Fruit fly (Drosophila melanogaster) whole organism, embryonic: ENCODE results near the gene HisCl1.

Experiments used
- ATbp ChIP-seq: fragments of 200-800 bp; sonication (Bioruptor generic); optimal IDR thresholded peaks from 2 replicates; lab custom pipeline; 2017; ENCODE audit warnings: missing biosample characterization, mild to moderate bottlenecking, missing genetic modification characterization, missing genetic modification reagents
- Atf-2 ChIP-seq: fragments of 200-800 bp; sonication (Bioruptor generic); optimal IDR thresholded peaks from 2 replicates; lab custom pipeline; 2016; ENCODE audit warnings: missing biosample characterization, missing genetic modification characterization
- BEAF-32 ChIP-seq: fragments of 200-800 bp; sonication (Bioruptor generic); optimal IDR thresholded peaks from 3 replicates; lab custom pipeline; 2017; ENCODE audit warnings: missing biosample characterization, missing genetic modification characterization, mild to moderate bottlenecking, moderate library complexity, missing genetic modification reagents
- BtbVII ChIP-seq: fragments of 200-800 bp; sonication (Bioruptor generic); optimal IDR thresholded peaks from 3 replicates; lab custom pipeline; 2017; ENCODE audit warnings: missing biosample characterization, mild to moderate bottlenecking, missing genetic modification characterization
- CG10274 ChIP-seq: fragments of 200-800 bp; sonication (Bioruptor generic); optimal IDR thresholded peaks from 3 replicates; lab custom pipeline; 2017; ENCODE audit warnings: missing biosample characterization, mild to moderate bottlenecking, missing genetic modification characterization
- CG10431 ChIP-seq: fragments of 200-800 bp; sonication (Bioruptor generic); optimal IDR thresholded peaks from 3 replicates; lab custom pipeline; 2018; ENCODE audit warnings: missing biosample characterization, mild to moderate bottlenecking, missing genetic modification characterization
- CG10462 ChIP-seq: fragments of 200-800 bp; sonication (Bioruptor generic); optimal IDR thresholded peaks from 2 replicates; lab custom pipeline; 2016; ENCODE audit warnings: missing biosample characterization, missing genetic modification characterization
- CG10654 ChIP-seq: fragments of 200-800 bp; sonication (Bioruptor generic); optimal IDR thresholded peaks from 2 replicates; lab custom pipeline; 2016; ENCODE audit warnings: missing biosample characterization, missing genetic modification characterization
- CG10979 ChIP-seq: fragments of 200-800 bp; sonication (Bioruptor generic); optimal IDR thresholded peaks from 2 replicates; lab custom pipeline; 2018; ENCODE audit warnings: missing biosample characterization, mild to moderate bottlenecking, missing genetic modification characterization, moderate library complexity
- CG1233 ChIP-seq: fragments of 200-800 bp; sonication (Bioruptor generic); optimal IDR thresholded peaks from 4 replicates; lab custom pipeline; 2018; ENCODE audit warnings: missing biosample characterization, mild to moderate bottlenecking, missing genetic modification characterization
- CG13775 ChIP-seq: fragments of 200-800 bp; sonication (Bioruptor generic); optimal IDR thresholded peaks from 3 replicates; lab custom pipeline; 2017; ENCODE audit warnings: missing biosample characterization, mild to moderate bottlenecking, missing genetic modification characterization
- CG13894 ChIP-seq: fragments of 200-800 bp; sonication (Bioruptor generic); optimal IDR thresholded peaks from 3 replicates; lab custom pipeline; 2018; ENCODE audit warnings: missing biosample characterization, mild to moderate bottlenecking, missing genetic modification characterization, moderate library complexity
- CG17802 ChIP-seq: fragments of 200-800 bp; sonication (Bioruptor generic); optimal IDR thresholded peaks from 2 replicates; lab custom pipeline; 2018; ENCODE audit warnings: missing biosample characterization, mild to moderate bottlenecking, missing genetic modification characterization, moderate library complexity
- CG3407 ChIP-seq: fragments of 200-800 bp; sonication (Bioruptor generic); optimal IDR thresholded peaks from 2 replicates; lab custom pipeline; 2018; ENCODE audit warnings: missing biosample characterization, mild to moderate bottlenecking, missing genetic modification characterization
- CG6813 ChIP-seq: fragments of 200-800 bp; sonication (Bioruptor generic); optimal IDR thresholded peaks from 2 replicates; lab custom pipeline; 2017; ENCODE audit warnings: missing biosample characterization, missing genetic modification characterization, mild to moderate bottlenecking, moderate library complexity, missing genetic modification reagents
- CG7745 ChIP-seq: fragments of 200-800 bp; sonication (Bioruptor generic); optimal IDR thresholded peaks from 2 replicates; lab custom pipeline; 2018; ENCODE audit warnings: missing biosample characterization, mild to moderate bottlenecking, missing genetic modification characterization, moderate library complexity
- CG8924 ChIP-seq: fragments of 200-800 bp; optimal IDR thresholded peaks from 3 replicates; lab custom pipeline; 2019; ENCODE audit warnings: missing biosample characterization, mild to moderate bottlenecking, missing genetic modification characterization, moderate library complexity
- Dek ChIP-seq: fragments of 200-800 bp; sonication (Bioruptor generic); optimal IDR thresholded peaks from 3 replicates; lab custom pipeline; 2019; ENCODE audit warnings: missing biosample characterization, mild to moderate bottlenecking, missing genetic modification characterization, moderate library complexity
- Dip3 ChIP-seq: fragments of 200-800 bp; sonication (Bioruptor generic); optimal IDR thresholded peaks from 3 replicates; lab custom pipeline; 2016; ENCODE audit warnings: missing biosample characterization, missing genetic modification characterization
- Dp ChIP-seq: fragments of 200-800 bp; sonication (Bioruptor generic); optimal IDR thresholded peaks from 2 replicates; lab custom pipeline; 2018; ENCODE audit warnings: missing biosample characterization, mild to moderate bottlenecking, missing genetic modification characterization, moderate library complexity
- Ets65A ChIP-seq: fragments of 200-800 bp; sonication (Bioruptor generic); peaks from one replicate; lab custom pipeline; 2016; ENCODE audit warnings: missing biosample characterization, missing genetic modification characterization
- HHEX ChIP-seq: fragments of 200-800 bp; sonication (Bioruptor generic); optimal IDR thresholded peaks from 3 replicates; lab custom pipeline; 2017; ENCODE audit warnings: missing biosample characterization, mild to moderate bottlenecking, missing genetic modification characterization, missing genetic modification reagents
- Hmr ChIP-seq: fragments of 200-800 bp; sonication (Bioruptor generic); optimal IDR thresholded peaks from 3 replicates; lab custom pipeline; 2017; ENCODE audit warnings: mild to moderate bottlenecking, missing biosample characterization, missing genetic modification reagents, missing genetic modification characterization
- Hr39 ChIP-seq: fragments of >200 bp; optimal IDR thresholded peaks from 2 replicates; lab custom pipeline; 2017
- Hsf ChIP-seq: fragments of 200-800 bp; sonication (Bioruptor generic); optimal IDR thresholded peaks from 3 replicates; lab custom pipeline; 2016; ENCODE audit warnings: missing biosample characterization, missing genetic modification characterization
- NC2α ChIP-seq: fragments of 200-800 bp; sonication (Bioruptor generic); optimal IDR thresholded peaks from 2 replicates; lab custom pipeline; 2016; ENCODE audit warnings: missing biosample characterization, missing genetic modification characterization
- Nf-YB ChIP-seq: fragments of 200-800 bp; sonication (Bioruptor generic); optimal IDR thresholded peaks from 3 replicates; lab custom pipeline; 2019; ENCODE audit warnings: missing biosample characterization, mild to moderate bottlenecking, missing genetic modification characterization, moderate library complexity
- NfI ChIP-seq: fragments of 200-800 bp; sonication (Bioruptor generic); optimal IDR thresholded peaks from 3 replicates; lab custom pipeline; 2018; ENCODE audit warnings: missing biosample characterization, mild to moderate bottlenecking, missing genetic modification characterization, moderate library complexity
- Pdp1 ChIP-seq, 2 experiments: fragments of 200-800 bp; sonication (Bioruptor generic); optimal IDR thresholded peaks; 3 replicates each; lab custom pipeline; 2016; ENCODE audit warnings: missing biosample characterization in 2 of 2, missing genetic modification characterization in 2 of 2, mild to moderate bottlenecking in 1 of 2, moderate library complexity in 1 of 2
- Rx ChIP-seq: fragments of 200-800 bp; sonication (Bioruptor generic); IDR thresholded peaks from 2 replicates; pipeline ENCODE4 v1.3.6; 2022; ENCODE audit warnings: missing biosample characterization, missing genetic modification characterization
- YL-1 ChIP-seq: fragments of 200-800 bp; sonication (Bioruptor generic); optimal IDR thresholded peaks from 3 replicates; lab custom pipeline; 2017; ENCODE audit warnings: missing biosample characterization, mild to moderate bottlenecking, missing genetic modification characterization
- caup ChIP-seq: fragments of 200-800 bp; sonication (Bioruptor generic); optimal IDR thresholded peaks from 3 replicates; lab custom pipeline; 2017; ENCODE audit warnings: missing biosample characterization, mild to moderate bottlenecking, missing genetic modification characterization, moderate library complexity; ENCODE audit not compliant: severe bottlenecking
- crc ChIP-seq: fragments of 200-800 bp; sonication (Bioruptor generic); optimal IDR thresholded peaks from 2 replicates; lab custom pipeline; 2016; ENCODE audit warnings: missing biosample characterization, missing genetic modification characterization
- emc ChIP-seq: fragments of 200-800 bp; sonication (Bioruptor generic); optimal IDR thresholded peaks from 2 replicates; lab custom pipeline; 2016; ENCODE audit warnings: missing biosample characterization, missing genetic modification characterization
- ems ChIP-seq: fragments of 200-800 bp; sonication (Bioruptor generic); optimal IDR thresholded peaks from 3 replicates; lab custom pipeline; 2016; ENCODE audit warnings: missing biosample characterization, missing genetic modification characterization
- fu2 ChIP-seq: fragments of 200-800 bp; sonication (Bioruptor generic); optimal IDR thresholded peaks from 2 replicates; lab custom pipeline; 2016; ENCODE audit warnings: missing biosample characterization, missing genetic modification characterization
- gcm ChIP-seq: fragments of 200-800 bp; sonication (Bioruptor generic); optimal IDR thresholded peaks from 2 replicates; lab custom pipeline; 2019; ENCODE audit warnings: missing biosample characterization, mild to moderate bottlenecking, missing genetic modification characterization, moderate library complexity
- gcm2 ChIP-seq: fragments of 200-800 bp; sonication (Bioruptor generic); optimal IDR thresholded peaks from 2 replicates; lab custom pipeline; 2016; ENCODE audit warnings: missing biosample characterization, missing genetic modification characterization
- lab ChIP-seq: fragments of 200-800 bp; sonication (Bioruptor generic); optimal IDR thresholded peaks from 3 replicates; lab custom pipeline; 2017; ENCODE audit warnings: missing biosample characterization, missing genetic modification characterization, mild to moderate bottlenecking, moderate library complexity, missing genetic modification reagents
- nom ChIP-seq: fragments of 200-800 bp; sonication (Bioruptor generic); optimal IDR thresholded peaks from 2 replicates; lab custom pipeline; 2017; ENCODE audit warnings: missing biosample characterization, missing genetic modification characterization, mild to moderate bottlenecking, moderate library complexity, missing genetic modification reagents
- odd ChIP-seq: fragments of 200-800 bp; sonication (Bioruptor generic); optimal IDR thresholded peaks from 2 replicates; lab custom pipeline; 2017; ENCODE audit warnings: missing biosample characterization, mild to moderate bottlenecking, missing genetic modification characterization
- pfk ChIP-seq: fragments of 200-800 bp; sonication (Bioruptor generic); optimal IDR thresholded peaks from 2 replicates; lab custom pipeline; 2018; ENCODE audit warnings: missing biosample characterization, mild to moderate bottlenecking, missing genetic modification characterization, moderate library complexity
- row ChIP-seq: fragments of 200-800 bp; sonication (Bioruptor generic); IDR thresholded peaks from 3 replicates; pipeline ENCODE4 v1.3.6; 2022; ENCODE audit warnings: missing biosample characterization, missing genetic modification characterization
- slou ChIP-seq: fragments of 200-800 bp; sonication (Bioruptor generic); optimal IDR thresholded peaks from 3 replicates; lab custom pipeline; 2016; ENCODE audit warnings: missing biosample characterization, missing genetic modification characterization
- stwl ChIP-seq: fragments of 200-800 bp; sonication (Bioruptor generic); optimal IDR thresholded peaks from 3 replicates; lab custom pipeline; 2018; ENCODE audit warnings: missing biosample characterization, mild to moderate bottlenecking, missing genetic modification characterization, moderate library complexity
- twi ChIP-seq: fragments of 200-800 bp; optimal IDR thresholded peaks from 2 replicates; lab custom pipeline; 2019; ENCODE audit warnings: missing biosample characterization, mild to moderate bottlenecking, missing genetic modification characterization, moderate library complexity
- tx ChIP-seq: fragments of 200-800 bp; sonication (Bioruptor generic); optimal IDR thresholded peaks from 2 replicates; lab custom pipeline; 2016; ENCODE audit warnings: missing biosample characterization, missing genetic modification characterization
- wek ChIP-seq: fragments of 200-800 bp; sonication (Bioruptor generic); optimal IDR thresholded peaks from 3 replicates; lab custom pipeline; 2018; ENCODE audit warnings: missing biosample characterization, mild to moderate bottlenecking, missing genetic modification characterization, moderate library complexity
- zfh1 ChIP-seq: fragments of 200-800 bp; sonication (Bioruptor generic); IDR thresholded peaks from 3 replicates; pipeline ENCODE4 v1.3.6; 2022; ENCODE audit warnings: missing biosample characterization, missing genetic modification characterization

Gene HisCl1

DNA sequence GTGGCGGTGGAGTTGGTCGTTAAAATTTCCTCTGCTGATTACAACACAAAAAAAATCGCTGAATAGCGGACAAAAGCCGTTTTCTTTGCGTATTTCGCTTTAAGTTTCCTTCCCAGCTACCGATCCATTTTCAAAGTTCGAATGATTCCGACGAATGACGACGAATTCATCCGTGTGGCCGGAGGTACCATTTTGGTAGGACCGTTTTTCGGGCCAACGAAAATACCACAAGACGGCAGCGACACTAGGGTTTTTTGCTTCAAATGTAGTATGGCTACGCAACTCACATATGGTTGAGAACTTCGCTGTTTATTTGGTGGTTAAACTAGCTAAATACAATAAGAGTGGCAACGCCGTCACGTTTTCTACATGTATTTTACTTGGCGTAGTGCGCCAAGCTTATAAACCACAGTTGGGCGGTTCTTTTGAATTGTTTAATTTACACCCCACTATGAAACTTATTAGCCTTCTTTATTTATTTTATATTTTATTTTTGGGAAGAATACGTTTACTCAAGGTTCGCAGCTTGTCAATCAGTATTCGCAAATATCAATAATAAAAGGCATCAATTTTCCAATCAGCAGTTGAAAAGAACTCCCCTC, 22.6 kb upstream of the HisCl1 start, which contains the start of gene Lk6 (continued):
- TF ChIP-seq Pdp1 (GFP tag; optimal IDR thresholded peaks at IDR 0.05; lab: Kevin White, UChicago) (peak in 1 of 2 experiments; percentile 75), CG13894 (peak; percentile 87), Ets65A (GFP tag; lab: Kevin White, UChicago) (peak; percentile 92), lab (GFP tag; lab: Kevin White, UChicago) (peak; percentile 73), emc (peak; percentile 24), ems (GFP tag; lab: Kevin White, UChicago) (peak; percentile 29), Dp (GFP tag; lab: Kevin White, UChicago) (peak; percentile 99), CG7745 (no peak), gcm (GFP tag; lab: Kevin White, UChicago) (peak; percentile 28), Hmr (GFP tag; lab: Kevin White, UChicago) (peak; percentile 96), HHEX (peak; percentile 61), gcm2 (GFP tag; lab: Kevin White, UChicago) (no peak), row (GFP tag; lab: Robert Waterston, UW) (no peak), CG1233 (peak; percentile 2), CG3407 (GFP tag; lab: Kevin White, UChicago) (no peak), CG6813 (peak; percentile 34), stwl (tag; lab: Kevin White, UChicago) (peak; percentile 60), CG10431 (GFP tag; lab: Kevin White, UChicago) (peak; percentile 60), Nf-YB (GFP tag; lab: Kevin White, UChicago) (peak; percentile 39), odd (GFP tag; lab: Kevin White, UChicago) (peak; percentile 72), CG17802 (no peak), Rx (GFP tag; lab: Robert Waterston, UW) (no peak), tx (GFP tag; lab: Kevin White, UChicago) (no peak), CG10462 (GFP tag; lab: Kevin White, UChicago) (no peak), YL-1 (GFP tag; lab: Kevin White, UChicago) (peak; percentile 86), CG8924 (tag; lab: Kevin White, UChicago) (peak; percentile 48), nom (GFP tag; lab: Kevin White, UChicago) (peak; percentile 90), CG13775 (GFP tag; lab: Kevin White, UChicago) (peak; percentile 1), zfh1 (GFP tag; lab: Robert Waterston, UW) (no peak), caup (peak; percentile 82), CG10979 (tag; lab: Kevin White, UChicago) (peak; percentile 15), slou (GFP tag; lab: Kevin White, UChicago) (peak; percentile 5), Hsf (peak; percentile 39), fu2 (GFP tag; lab: Kevin White, UChicago) (peak; percentile 4), ATbp (peak; percentile 34), crc (GFP tag; lab: Kevin White, UChicago) (no peak), NC2α (GFP tag; lab: Kevin White, UChicago) (no peak), NfI (GFP tag; lab: Kevin White, UChicago) (no peak), Atf-2 (peak; percentile 37), twi (tag; lab: Kevin White, UChicago) (peak; percentile 9), Dip3 (GFP tag; lab: Kevin White, UChicago) (peak; percentile 33), BtbVII (GFP tag; lab: Kevin White, UChicago) (peak; percentile 52), CG10654 (GFP tag; lab: Kevin White, UChicago) (peak; percentile 43), pfk (GFP tag; lab: Kevin White, UChicago) (peak; percentile 43), CG10274 (no peak), Dek (peak; percentile 79), Hr39 (lab: Kevin White, UChicago) (no peak), BEAF-32 (GFP tag; lab: Kevin White, UChicago) (peak; percentile 61), wek (GFP tag; lab: Kevin White, UChicago) (peak; percentile 64)
